Fruit fly (Drosophila melanogaster) S2 (cell line): ENCODE data around the gene rtet.

Experiments
- CG8478 ChIP-seq: fragments of >200 bp; optimal IDR thresholded peaks from 2 replicates; lab custom pipeline; 2018
- CTCF ChIP-seq, 2 experiments: fragments of >200 bp; optimal IDR thresholded peaks; 2 replicates each; lab custom pipeline; 2018

- TF ChIP-seq CG8478 (lab: Kevin White, UChicago) (no peak), CTCF (optimal IDR thresholded peaks at IDR 0.05; lab: Kevin White, UChicago) (no peak)
Measured at dm6 chr3R:21154130-21154529, 45.9 kb downstream of the rtet start.
